Fruit fly (Drosophila melanogaster) whole organism, prepupa: ENCODE data around the gene Acbp6.

Experiments used
- CG10631 ChIP-seq: fragments of 200-800 bp; sonication (Bioruptor generic); optimal IDR thresholded peaks from 2 replicates; lab custom pipeline; 2016; ENCODE audit warnings: missing biosample characterization, missing genetic modification characterization
- CG10669 ChIP-seq: fragments of 200-800 bp; sonication (Bioruptor generic); optimal IDR thresholded peaks from 3 replicates; lab custom pipeline; 2018; ENCODE audit warnings: missing biosample characterization, mild to moderate bottlenecking, missing genetic modification characterization, moderate library complexity
- CG11294 ChIP-seq: fragments of 200-800 bp; sonication (Bioruptor generic); IDR thresholded peaks from 2 replicates; pipeline ENCODE4 v1.3.6; 2022; ENCODE audit warnings: missing biosample characterization, missing genetic modification characterization
- CG11902 ChIP-seq: fragments of 200-800 bp; sonication (Bioruptor generic); optimal IDR thresholded peaks from 3 replicates; lab custom pipeline; 2016; ENCODE audit warnings: missing biosample characterization, missing genetic modification characterization
- CG15336 ChIP-seq: fragments of 200-800 bp; sonication (Bioruptor generic); IDR thresholded peaks from 2 replicates; pipeline ENCODE4 v1.3.6; 2022; ENCODE audit warnings: missing biosample characterization, missing genetic modification characterization
- CG1621 ChIP-seq: fragments of 200-800 bp; sonication (Bioruptor generic); optimal IDR thresholded peaks from 3 replicates; lab custom pipeline; 2018; ENCODE audit warnings: missing biosample characterization, mild to moderate bottlenecking, missing genetic modification characterization
- CG16779 ChIP-seq: fragments of 200-800 bp; sonication (Bioruptor generic); optimal IDR thresholded peaks from 3 replicates; lab custom pipeline; 2017; ENCODE audit warnings: missing biosample characterization, mild to moderate bottlenecking, missing genetic modification characterization
- CG3032 ChIP-seq: fragments of 200-800 bp; optimal IDR thresholded peaks from 2 replicates; lab custom pipeline; 2019; ENCODE audit warnings: missing biosample characterization, mild to moderate bottlenecking, missing genetic modification characterization, moderate library complexity
- CG34406 ChIP-seq: fragments of 200-800 bp; sonication (Bioruptor generic); optimal IDR thresholded peaks from 3 replicates; lab custom pipeline; 2016; ENCODE audit warnings: missing biosample characterization, missing genetic modification characterization
- CG4318 ChIP-seq: fragments of 200-800 bp; sonication (Bioruptor generic); optimal IDR thresholded peaks from 3 replicates; lab custom pipeline; 2017; ENCODE audit warnings: missing biosample characterization, mild to moderate bottlenecking, missing genetic modification characterization
- CG6163 ChIP-seq: fragments of 200-800 bp; sonication (Bioruptor generic); IDR thresholded peaks from 3 replicates; pipeline ENCODE4 v1.3.6; 2022; ENCODE audit warnings: missing biosample characterization, missing genetic modification characterization
- CG6276 ChIP-seq: fragments of 200-800 bp; sonication (Bioruptor generic); optimal IDR thresholded peaks from 2 replicates; lab custom pipeline; 2017; ENCODE audit warnings: missing biosample characterization, mild to moderate bottlenecking, missing genetic modification characterization
- CG6792 ChIP-seq: fragments of 200-800 bp; sonication (Bioruptor generic); optimal IDR thresholded peaks from 3 replicates; lab custom pipeline; 2016; ENCODE audit warnings: missing biosample characterization, missing genetic modification characterization
- CG6808 ChIP-seq: fragments of 200-800 bp; sonication (Bioruptor generic); optimal IDR thresholded peaks from 3 replicates; lab custom pipeline; 2017; ENCODE audit warnings: missing biosample characterization, missing genetic modification characterization, mild to moderate bottlenecking, moderate library complexity, missing genetic modification reagents
- CG7368 ChIP-seq: fragments of 200-800 bp; sonication (Bioruptor generic); optimal IDR thresholded peaks from 3 replicates; lab custom pipeline; 2016; ENCODE audit warnings: missing biosample characterization, missing genetic modification characterization
- CG8119 ChIP-seq: fragments of 200-800 bp; sonication (Bioruptor generic); IDR thresholded peaks from 3 replicates; pipeline ENCODE4 v1.3.6; 2022; ENCODE audit warnings: missing biosample characterization, missing genetic modification characterization
- CG9139 ChIP-seq: fragments of 200-800 bp; sonication (Bioruptor generic); optimal IDR thresholded peaks from 3 replicates; lab custom pipeline; 2017; ENCODE audit warnings: missing biosample characterization, mild to moderate bottlenecking, missing genetic modification characterization
- Eip75B ChIP-seq: fragments of 200-800 bp; sonication (Bioruptor generic); optimal IDR thresholded peaks from 3 replicates; lab custom pipeline; 2016; ENCODE audit warnings: missing biosample characterization, missing genetic modification characterization
- Eip78C ChIP-seq: fragments of 200-800 bp; sonication (Bioruptor generic); peaks from one replicate; lab custom pipeline; 2016; ENCODE audit warnings: missing biosample characterization, missing genetic modification characterization
- Eip93F ChIP-seq: fragments of 200-800 bp; sonication (Bioruptor generic); optimal IDR thresholded peaks from 2 replicates; lab custom pipeline; 2016; ENCODE audit warnings: missing biosample characterization, mild to moderate bottlenecking, missing genetic modification characterization
- Ets21C ChIP-seq: fragments of 200-800 bp; sonication (Bioruptor generic); optimal IDR thresholded peaks from 3 replicates; lab custom pipeline; 2016; ENCODE audit warnings: missing biosample characterization, missing genetic modification characterization
- Ets96B ChIP-seq: fragments of 200-800 bp; optimal IDR thresholded peaks from 2 replicates; lab custom pipeline; 2019; ENCODE audit warnings: missing biosample characterization, mild to moderate bottlenecking, missing genetic modification characterization, moderate library complexity
- Gug ChIP-seq: fragments of 200-800 bp; sonication (Bioruptor generic); IDR thresholded peaks from 2 replicates; pipeline ENCODE4 v1.3.6; 2022; ENCODE audit warnings: missing biosample characterization, missing genetic modification characterization
- Hr38 ChIP-seq: sonication (Bioruptor generic); optimal IDR thresholded peaks from 2 replicates; lab custom pipeline; 2016; ENCODE audit warnings: missing biosample characterization, missing genetic modification characterization
- Hr39 ChIP-seq: fragments of 200-800 bp; sonication (Bioruptor generic); optimal IDR thresholded peaks from 2 replicates; lab custom pipeline; 2016; ENCODE audit warnings: missing biosample characterization, missing genetic modification characterization
- Hr4 ChIP-seq: fragments of 200-800 bp; sonication (Bioruptor generic); optimal IDR thresholded peaks from 3 replicates; lab custom pipeline; 2016; ENCODE audit warnings: missing biosample characterization, missing genetic modification characterization
- Lpt ChIP-seq: fragments of 200-800 bp; sonication (Bioruptor generic); optimal IDR thresholded peaks from 3 replicates; lab custom pipeline; 2016; ENCODE audit warnings: missing biosample characterization, missing genetic modification characterization
- Met ChIP-seq: fragments of 200-800 bp; sonication (Bioruptor generic); optimal IDR thresholded peaks from 3 replicates; lab custom pipeline; 2016; ENCODE audit warnings: missing biosample characterization, missing genetic modification characterization
- OdsH ChIP-seq: fragments of 200-800 bp; sonication (Bioruptor generic); optimal IDR thresholded peaks from 3 replicates; lab custom pipeline; 2016; ENCODE audit warnings: missing biosample characterization, missing genetic modification characterization
- Sox102F ChIP-seq: fragments of 200-800 bp; sonication (Bioruptor generic); optimal IDR thresholded peaks from 2 replicates; lab custom pipeline; 2016; ENCODE audit warnings: missing biosample characterization, mild to moderate bottlenecking, missing genetic modification characterization
- Sox14 ChIP-seq: fragments of 200-800 bp; sonication (Bioruptor generic); optimal IDR thresholded peaks from 3 replicates; lab custom pipeline; 2016; ENCODE audit warnings: missing biosample characterization, missing genetic modification characterization
- achi ChIP-seq: fragments of 200-800 bp; sonication (Bioruptor generic); optimal IDR thresholded peaks from 3 replicates; lab custom pipeline; 2016; ENCODE audit warnings: missing biosample characterization, missing genetic modification characterization
- acj6 ChIP-seq: fragments of 200-800 bp; sonication (Bioruptor generic); optimal IDR thresholded peaks from 3 replicates; lab custom pipeline; 2016; ENCODE audit warnings: missing biosample characterization, missing genetic modification characterization
- cyc ChIP-seq: fragments of 200-800 bp; sonication (Bioruptor generic); optimal IDR thresholded peaks from 3 replicates; lab custom pipeline; 2016; ENCODE audit warnings: missing biosample characterization, missing genetic modification characterization
- dac ChIP-seq: fragments of 200-800 bp; sonication (Bioruptor generic); optimal IDR thresholded peaks from 2 replicates; lab custom pipeline; 2017; ENCODE audit warnings: missing biosample characterization, mild to moderate bottlenecking, missing genetic modification characterization
- dsx ChIP-seq: fragments of 200-800 bp; optimal IDR thresholded peaks from 3 replicates; lab custom pipeline; 2019; ENCODE audit warnings: missing biosample characterization, mild to moderate bottlenecking, missing genetic modification characterization, moderate library complexity; ENCODE audit not compliant: poor library complexity, severe bottlenecking
- eg ChIP-seq: fragments of 200-800 bp; sonication (Bioruptor generic); IDR thresholded peaks from 3 replicates; pipeline ENCODE4 v1.3.6; 2022; ENCODE audit warnings: missing biosample characterization, missing genetic modification characterization
- esn ChIP-seq: fragments of 200-800 bp; sonication (Bioruptor generic); optimal IDR thresholded peaks from 2 replicates; lab custom pipeline; 2016; ENCODE audit warnings: missing biosample characterization, mild to moderate bottlenecking, missing genetic modification characterization, moderate library complexity
- fkh ChIP-seq: fragments of 200-800 bp; sonication (Bioruptor generic); optimal IDR thresholded peaks from 3 replicates; lab custom pipeline; 2017; ENCODE audit warnings: missing biosample characterization, mild to moderate bottlenecking, missing genetic modification characterization, moderate library complexity
- net ChIP-seq: fragments of 200-800 bp; sonication (Bioruptor generic); optimal IDR thresholded peaks from 3 replicates; lab custom pipeline; 2016; ENCODE audit warnings: missing biosample characterization, missing genetic modification characterization
- pdm3 ChIP-seq: fragments of 200-800 bp; sonication (Bioruptor generic); optimal IDR thresholded peaks from 3 replicates; lab custom pipeline; 2016; ENCODE audit warnings: missing biosample characterization, missing genetic modification characterization
- spab ChIP-seq: fragments of 200-800 bp; sonication (Bioruptor generic); optimal IDR thresholded peaks from 2 replicates; lab custom pipeline; 2017; ENCODE audit warnings: missing biosample characterization, mild to moderate bottlenecking, missing genetic modification characterization, missing genetic modification reagents
- ss ChIP-seq, 2 experiments: fragments of 200-800 bp; sonication (Bioruptor generic); optimal IDR thresholded peaks; 2 replicates in 1 of 2; 3 replicates in 1 of 2; lab custom pipeline; 2017 to 2018; ENCODE audit warnings: mild to moderate bottlenecking in 2 of 2, missing biosample characterization in 2 of 2, missing genetic modification characterization in 2 of 2, moderate library complexity in 1 of 2
- svp ChIP-seq: fragments of 200-800 bp; sonication (Bioruptor generic); peaks from one replicate; lab custom pipeline; 2016; ENCODE audit warnings: missing biosample characterization, missing genetic modification characterization
- topi ChIP-seq: fragments of 200-800 bp; sonication (Bioruptor generic); optimal IDR thresholded peaks from 3 replicates; lab custom pipeline; 2016; ENCODE audit warnings: missing biosample characterization, missing genetic modification characterization
- vri ChIP-seq: fragments of 200-800 bp; sonication (Bioruptor generic); optimal IDR thresholded peaks from 3 replicates; lab custom pipeline; 2016; ENCODE audit warnings: missing biosample characterization, mild to moderate bottlenecking, missing genetic modification characterization

Gene Acbp6

DNA sequence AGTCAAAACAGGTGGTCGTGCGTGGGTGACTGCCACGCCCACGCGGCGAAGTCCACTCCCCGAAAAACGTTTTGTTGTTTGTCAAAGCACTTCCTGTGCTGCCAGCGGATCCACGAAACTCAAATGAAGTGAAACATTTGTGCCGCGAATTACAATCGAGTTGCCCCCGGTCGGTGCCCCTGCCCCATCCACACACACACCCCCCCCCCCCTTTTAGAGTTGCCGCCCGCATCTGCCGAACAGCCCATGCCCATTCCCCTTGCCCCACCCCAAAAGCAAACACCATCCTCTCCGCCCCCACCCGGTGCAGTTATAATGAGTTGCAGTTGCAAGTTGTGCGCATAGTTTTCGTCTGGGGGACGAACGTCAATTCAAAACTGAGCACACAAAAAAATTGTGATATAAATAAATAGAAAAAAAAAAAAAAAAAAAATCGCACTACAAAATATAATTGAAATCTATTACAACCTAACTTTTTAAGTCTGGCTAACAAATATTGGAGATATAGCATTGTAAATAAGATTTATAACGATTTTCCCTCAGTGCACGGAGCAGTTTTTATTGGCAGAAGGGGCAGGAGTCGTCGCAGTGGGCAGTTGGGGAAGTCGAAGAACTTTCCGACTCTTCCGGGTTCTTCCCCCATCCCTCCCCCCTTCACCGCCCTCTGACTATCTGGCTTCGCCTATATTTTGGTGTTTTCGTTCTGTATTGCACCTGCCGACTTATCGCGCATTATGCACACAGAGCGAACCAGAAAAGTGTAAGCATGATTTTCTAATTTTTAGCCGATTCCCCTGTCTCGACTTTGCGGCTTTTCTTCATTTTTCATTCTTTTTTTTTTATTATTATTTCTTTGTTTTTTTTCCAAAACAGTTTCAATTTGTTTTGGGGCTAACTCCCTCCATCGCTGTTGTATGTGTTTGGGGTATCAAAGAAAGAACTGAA lies 23.1 kb downstream of the Acbp6 start (continued):
- TF ChIP-seq Gug (GFP tag; lab: Robert Waterston, UW) = peak; percentile 73
- TF ChIP-seq Hr39 (GFP tag; lab: Kevin White, UChicago) = no peak
- TF ChIP-seq acj6 (GFP tag; lab: Kevin White, UChicago) = peak; percentile 60
- peak; percentile 83 for TF ChIP-seq eg
- peak; percentile 90 for TF ChIP-seq CG15336
- TF ChIP-seq CG10631 (GFP tag; lab: Kevin White, UChicago) = peak; percentile 47
- TF ChIP-seq CG3032 (tag; lab: Kevin White, UChicago) = peak; percentile 16
- TF ChIP-seq net = peak; percentile 59
- peak; percentile 85 for TF ChIP-seq Hr4 (GFP tag; lab: Kevin White, UChicago)
- TF ChIP-seq Ets21C (GFP tag; lab: Kevin White, UChicago) = no peak

DNA sequence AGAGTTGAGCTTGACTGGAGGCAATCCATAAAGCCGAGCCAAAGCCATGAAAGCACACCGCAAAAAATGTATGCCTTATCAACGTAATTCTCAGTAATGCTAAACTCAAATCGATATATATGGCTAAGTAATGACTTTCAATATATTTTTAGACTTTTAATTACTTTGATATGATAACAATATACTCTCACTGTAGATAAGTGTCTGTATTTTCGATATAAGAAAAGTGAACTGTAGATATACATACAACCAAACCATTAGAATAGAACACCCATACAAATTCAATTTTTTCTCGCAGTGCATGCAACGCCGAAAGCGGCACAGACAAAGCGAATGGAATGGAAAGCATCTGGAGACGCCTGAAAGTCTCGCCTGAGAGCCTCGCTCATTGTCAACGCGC lies 24.9 kb downstream of the Acbp6 start:
- peak; percentile 76 for TF ChIP-seq spab
- TF ChIP-seq pdm3 (GFP tag; lab: Kevin White, UChicago) = peak; percentile 74
- TF ChIP-seq svp (GFP tag; lab: Kevin White, UChicago) = peak; percentile 71
- peak; percentile 36 for TF ChIP-seq CG9139 (GFP tag; lab: Kevin White, UChicago)
- peak; percentile 73 for TF ChIP-seq CG34406
- peak; percentile 60 for TF ChIP-seq Gug (GFP tag; lab: Robert Waterston, UW)
- TF ChIP-seq net = peak; percentile 73
- peak; percentile 70 for TF ChIP-seq CG7368 (GFP tag; lab: Kevin White, UChicago)
- peak; percentile 57 for TF ChIP-seq CG1621 (tag; lab: Kevin White, UChicago)
- TF ChIP-seq OdsH (GFP tag; lab: Kevin White, UChicago) = peak; percentile 76
- TF ChIP-seq CG16779 (tag; lab: Kevin White, UChicago) = peak; percentile 39
- peak; percentile 77 for TF ChIP-seq Ets96B (tag; lab: Kevin White, UChicago)
- peak; percentile 82 for TF ChIP-seq CG15336
- TF ChIP-seq Eip78C (GFP tag; lab: Kevin White, UChicago) = peak; percentile 94
- peak; percentile 72 for TF ChIP-seq topi (GFP tag; lab: Kevin White, UChicago)
- peak; percentile 79 for TF ChIP-seq Eip75B (GFP tag; lab: Kevin White, UChicago)
- peak; percentile 59 for TF ChIP-seq Sox102F
- TF ChIP-seq CG10631 (GFP tag; lab: Kevin White, UChicago) = peak; percentile 73
- peak; percentile 44 for TF ChIP-seq Lpt (GFP tag; lab: Kevin White, UChicago)
- TF ChIP-seq dsx (GFP tag; lab: Kevin White, UChicago) = peak; percentile 74
- peak; percentile 62; the same call in 1 of the 3 replicates for TF ChIP-seq CG6163
- TF ChIP-seq CG6276 (GFP tag; lab: Kevin White, UChicago) = peak; percentile 65
- peak; percentile 63 for TF ChIP-seq cyc (GFP tag; lab: Kevin White, UChicago)
- TF ChIP-seq fkh = no peak
- peak; percentile 57 for TF ChIP-seq CG11902
- peak; percentile 74 for TF ChIP-seq Met
- TF ChIP-seq CG4318 (GFP tag; lab: Kevin White, UChicago) = peak; percentile 76
- TF ChIP-seq Hr38 (GFP tag; lab: Kevin White, UChicago) = no peak
- TF ChIP-seq CG8119 (GFP tag; lab: Robert Waterston, UW) = peak; percentile 81
- TF ChIP-seq dac (GFP tag; lab: Kevin White, UChicago) = peak; percentile 60
- TF ChIP-seq CG11294 (GFP tag; lab: Robert Waterston, UW) = peak; percentile 12; the same call in 1 of the 2 replicates
- peak; percentile 59 for TF ChIP-seq Hr39 (GFP tag; lab: Kevin White, UChicago)
- peak; percentile 68 for TF ChIP-seq CG6792 (GFP tag; lab: Kevin White, UChicago)
- peak; percentile 72 for TF ChIP-seq CG6808 (GFP tag; lab: Kevin White, UChicago)
- peak; percentile 31 for TF ChIP-seq vri (GFP tag; lab: Kevin White, UChicago)
- TF ChIP-seq esn = peak; percentile 78
- peak; percentile 44 to 74 for TF ChIP-seq ss (GFP tag; optimal IDR thresholded peaks at IDR 0.05; lab: Kevin White, UChicago)
- peak; percentile 74 for TF ChIP-seq achi (GFP tag; lab: Kevin White, UChicago)
- TF ChIP-seq Hr4 (GFP tag; lab: Kevin White, UChicago) = peak; percentile 82
- TF ChIP-seq Ets21C (GFP tag; lab: Kevin White, UChicago) = peak; percentile 33
- TF ChIP-seq Eip93F (GFP tag; lab: Kevin White, UChicago) = no peak
- TF ChIP-seq Sox14 (GFP tag; lab: Kevin White, UChicago) = peak; percentile 71
- TF ChIP-seq CG10669 (GFP tag; lab: Kevin White, UChicago) = peak; percentile 80
- peak; percentile 79 for TF ChIP-seq acj6 (GFP tag; lab: Kevin White, UChicago)
